Fruit fly (Drosophila melanogaster) whole organism, adult: ENCODE data around the gene ACXA.

Experiments used
- CG1620 ChIP-seq: fragments of 200-800 bp; sonication (Bioruptor generic); optimal IDR thresholded peaks from 2 replicates; lab custom pipeline; 2016; ENCODE audit warnings: missing biosample characterization, missing genetic modification characterization
- CG33017 ChIP-seq: fragments of 200-800 bp; sonication (Bioruptor generic); optimal IDR thresholded peaks from 2 replicates; lab custom pipeline; 2018; ENCODE audit warnings: missing biosample characterization, mild to moderate bottlenecking, missing genetic modification characterization, moderate library complexity
- Clk ChIP-seq: fragments of 200-800 bp; sonication (Bioruptor generic); optimal IDR thresholded peaks from 2 replicates; lab custom pipeline; 2017; ENCODE audit warnings: missing biosample characterization, missing genetic modification characterization
- Crg-1 ChIP-seq: fragments of 200-800 bp; sonication (Bioruptor generic); optimal IDR thresholded peaks from 2 replicates; lab custom pipeline; 2016; ENCODE audit warnings: missing biosample characterization, missing genetic modification characterization
- Mnt ChIP-seq: fragments of 200-800 bp; sonication (Bioruptor generic); optimal IDR thresholded peaks from 2 replicates; lab custom pipeline; 2016; ENCODE audit warnings: missing biosample characterization, mild to moderate bottlenecking, missing genetic modification characterization
- cnc ChIP-seq, 2 experiments: fragments of >200 bp; optimal IDR thresholded peaks; 2 replicates each; lab custom pipeline; 2017
- pad ChIP-seq: fragments of 200-800 bp; sonication (Bioruptor generic); optimal IDR thresholded peaks from 3 replicates; lab custom pipeline; 2017; ENCODE audit warnings: missing biosample characterization, missing genetic modification characterization, mild to moderate bottlenecking, moderate library complexity, missing genetic modification reagents
- tj ChIP-seq: fragments of 200-800 bp; sonication (Bioruptor generic); optimal IDR thresholded peaks from 3 replicates; lab custom pipeline; 2017; ENCODE audit warnings: missing biosample characterization, mild to moderate bottlenecking, missing genetic modification characterization, moderate library complexity

DNA sequence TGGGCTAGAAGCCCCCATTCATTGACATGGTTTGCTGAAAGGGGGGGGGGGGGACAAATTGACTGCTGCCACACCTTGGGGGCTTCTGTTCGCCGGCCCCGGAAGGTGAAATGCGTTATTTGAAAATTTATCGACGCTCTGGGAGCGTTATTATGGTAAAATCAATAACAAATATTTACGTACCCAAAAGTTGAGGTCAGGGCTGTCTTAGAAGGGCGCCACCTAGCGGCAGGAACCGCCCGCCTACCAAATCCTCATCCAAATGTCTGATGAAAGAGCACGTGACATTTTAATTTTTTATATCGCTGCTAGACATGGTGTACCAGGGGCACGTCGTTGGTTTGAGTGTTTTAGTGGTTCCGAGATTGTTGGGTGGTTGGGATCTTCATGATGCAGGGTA lies 40.5 kb upstream of the ACXA start:
- TF ChIP-seq cnc (optimal IDR thresholded peaks at IDR 0.05; lab: Kevin White, UChicago) (no peak), Mnt (GFP tag; lab: Kevin White, UChicago) (no peak), Clk (GFP tag; lab: Kevin White, UChicago) (no peak), CG1620 (GFP tag; lab: Kevin White, UChicago) (no peak), CG33017 (tag; lab: Kevin White, UChicago) (no peak), tj (GFP tag; lab: Kevin White, UChicago) (no peak), Crg-1 (GFP tag; lab: Kevin White, UChicago) (no peak), pad (GFP tag; lab: Kevin White, UChicago) (no peak)
